Fruit fly (Drosophila melanogaster) whole organism, pupa: Measurements from ENCODE around the gene Akt.

Experiments
- CG10348 ChIP-seq: fragments of 200-800 bp; sonication (Bioruptor generic); IDR thresholded peaks from 2 replicates; pipeline ENCODE4 v1.3.6; 2022; ENCODE audit warnings: missing biosample characterization, missing genetic modification characterization
- CG12605 ChIP-seq: fragments of 200-800 bp; sonication (Bioruptor generic); IDR thresholded peaks from 2 replicates; pipeline ENCODE4 v1.3.6; 2022; ENCODE audit warnings: missing biosample characterization, missing genetic modification characterization
- CG13204 ChIP-seq: fragments of 200-800 bp; sonication (Bioruptor generic); optimal IDR thresholded peaks from 2 replicates; lab custom pipeline; 2018; ENCODE audit warnings: missing biosample characterization, mild to moderate bottlenecking, missing genetic modification characterization, moderate library complexity
- CG14655 ChIP-seq: fragments of 200-800 bp; sonication (Bioruptor generic); optimal IDR thresholded peaks from 3 replicates; lab custom pipeline; 2017; ENCODE audit warnings: mild to moderate bottlenecking, missing biosample characterization, missing genetic modification reagents, missing genetic modification characterization
- CG15710 ChIP-seq: fragments of 200-800 bp; sonication (Bioruptor generic); optimal IDR thresholded peaks from 2 replicates; lab custom pipeline; 2018; ENCODE audit warnings: missing biosample characterization, mild to moderate bottlenecking, missing genetic modification characterization, moderate library complexity
- CG17806 ChIP-seq: fragments of 200-800 bp; sonication (Bioruptor generic); optimal IDR thresholded peaks from 2 replicates; lab custom pipeline; 2018; ENCODE audit warnings: missing biosample characterization, mild to moderate bottlenecking, missing genetic modification characterization, moderate library complexity
- CG32121 ChIP-seq: fragments of 200-800 bp; sonication (Bioruptor generic); IDR thresholded peaks from 2 replicates; pipeline ENCODE4 v1.3.6; 2022; ENCODE audit warnings: missing biosample characterization, missing genetic modification characterization
- CG34367 ChIP-seq: fragments of 200-800 bp; sonication (Bioruptor generic); optimal IDR thresholded peaks from 2 replicates; lab custom pipeline; 2018; ENCODE audit warnings: missing biosample characterization, mild to moderate bottlenecking, missing genetic modification characterization
- CG4496 ChIP-seq: fragments of 200-800 bp; sonication (Bioruptor generic); IDR thresholded peaks from 3 replicates; pipeline ENCODE4 v1.3.6; 2022; ENCODE audit warnings: missing biosample characterization, missing genetic modification characterization
- CG8159 ChIP-seq: fragments of 200-800 bp; sonication (Bioruptor generic); optimal IDR thresholded peaks from 3 replicates; lab custom pipeline; 2018; ENCODE audit warnings: missing biosample characterization, mild to moderate bottlenecking, missing genetic modification characterization, moderate library complexity
- CG8301 ChIP-seq: fragments of 200-800 bp; sonication (Bioruptor generic); optimal IDR thresholded peaks from 2 replicates; lab custom pipeline; 2018; ENCODE audit warnings: missing biosample characterization, mild to moderate bottlenecking, missing genetic modification characterization
- CG9948 ChIP-seq: fragments of 200-800 bp; sonication (Bioruptor generic); optimal IDR thresholded peaks from 2 replicates; lab custom pipeline; 2018; ENCODE audit warnings: missing biosample characterization, mild to moderate bottlenecking, missing genetic modification characterization, moderate library complexity
- D1 ChIP-seq: fragments of 200-800 bp; sonication (Bioruptor generic); optimal IDR thresholded peaks from 2 replicates; lab custom pipeline; 2018; ENCODE audit warnings: missing biosample characterization, mild to moderate bottlenecking, missing genetic modification characterization, moderate library complexity
- EcR ChIP-seq: fragments of 200-800 bp; sonication (Bioruptor generic); optimal IDR thresholded peaks from 3 replicates; lab custom pipeline; 2019; ENCODE audit warnings: missing biosample characterization, missing genetic modification characterization, mild to moderate bottlenecking, moderate library complexity, missing genetic modification reagents
- Ets98B ChIP-seq: fragments of 200-800 bp; sonication (Bioruptor generic); IDR thresholded peaks from 2 replicates; pipeline ENCODE4 v1.3.6; 2022; ENCODE audit warnings: missing biosample characterization, missing genetic modification characterization
- Pif1A ChIP-seq: fragments of 200-800 bp; sonication (Bioruptor generic); optimal IDR thresholded peaks from 3 replicates; lab custom pipeline; 2016; ENCODE audit warnings: missing biosample characterization, missing genetic modification characterization
- Pif1B ChIP-seq: fragments of 200-800 bp; sonication (Bioruptor generic); optimal IDR thresholded peaks from 3 replicates; lab custom pipeline; 2016; ENCODE audit warnings: missing biosample characterization, missing genetic modification characterization
- Snoo ChIP-seq: fragments of 200-800 bp; sonication (Bioruptor generic); optimal IDR thresholded peaks from 3 replicates; lab custom pipeline; 2017; ENCODE audit warnings: missing biosample characterization, mild to moderate bottlenecking, missing genetic modification characterization, inconsistent platforms
- fd96Ca ChIP-seq: fragments of 200-800 bp; sonication (Bioruptor generic); IDR thresholded peaks from 3 replicates; pipeline ENCODE4 v1.3.6; 2022; ENCODE audit warnings: missing biosample characterization, missing genetic modification characterization
- gl ChIP-seq: fragments of 200-800 bp; sonication (Bioruptor generic); optimal IDR thresholded peaks from 2 replicates; lab custom pipeline; 2018; ENCODE audit warnings: missing biosample characterization, mild to moderate bottlenecking, missing genetic modification characterization
- rn ChIP-seq: fragments of 200-800 bp; sonication (Bioruptor generic); IDR thresholded peaks from 2 replicates; pipeline ENCODE4 v1.3.6; 2022; ENCODE audit warnings: missing biosample characterization, missing genetic modification characterization

The Akt gene

dm6 chr3R:16098333-16099267 lies at the start of gene Akt, which contains the start of gene Mhcl:
TSS of gene Akt (plus strand) at chr3R:16099228.
TSS of gene Mhcl (minus strand) at chr3R:16098761.
- TF ChIP-seq CG8159 (tag; lab: Kevin White, UChicago) (peak; percentile 31), CG9948 (tag; lab: Kevin White, UChicago) (no peak)

dm6 chr3R:16049369-16049768 lies 49.7 kb upstream of the Akt start, which contains the start of the genes IKKbeta and CG5013:
TSS of gene IKKbeta (minus strand) at chr3R:16049421.
TSS of gene CG5013 (plus strand) at chr3R:16049670.
- TF ChIP-seq fd96Ca (GFP tag; lab: Robert Waterston, UW) (peak; percentile 44; the same call in 1 of the 3 replicates), rn (no peak; the same call in 1 of the 2 replicates), CG8159 (tag; lab: Kevin White, UChicago) (peak; percentile 48), Snoo (tag; lab: Kevin White, UChicago) (peak; percentile 37), gl (no peak), CG17806 (tag; lab: Kevin White, UChicago) (peak; percentile 14), CG14655 (GFP tag; lab: Kevin White, UChicago) (no peak), CG8301 (tag; lab: Kevin White, UChicago) (no peak), D1 (tag; lab: Kevin White, UChicago) (no peak), CG15710 (tag; lab: Kevin White, UChicago) (peak; percentile 39), CG10348 (GFP tag; lab: Robert Waterston, UW) (no peak), CG34367 (tag; lab: Kevin White, UChicago) (peak; percentile 21), CG13204 (GFP tag; lab: Kevin White, UChicago) (no peak), CG4496 (GFP tag; lab: Robert Waterston, UW) (0 out of 3 replicates have a peak, but pooled peaks have one; percentile 12), CG12605 (GFP tag; lab: Robert Waterston, UW) (no peak), CG32121 (peak; percentile 47; the same call in 1 of the 2 replicates)
- TF ChIP-seq, all 21 proteins: peak for 8

- TF ChIP-seq fd96Ca (GFP tag; lab: Robert Waterston, UW): no peak
- no peak for TF ChIP-seq D1 (tag; lab: Kevin White, UChicago)
Measured at dm6 chr3R:16050621-16051328, 48.3 kb upstream of the Akt start, which contains the start of gene msps. TSS of gene msps (plus strand) at chr3R:16050801.

- TF ChIP-seq Ets98B (GFP tag; lab: Robert Waterston, UW): 0 out of 2 replicates have a peak, but pooled peaks have one; percentile 47
- TF ChIP-seq gl: peak; percentile 23
- TF ChIP-seq CG4496 (GFP tag; lab: Robert Waterston, UW): peak; percentile 70; the same call in 2 of the 3 replicates
- no peak for TF ChIP-seq Pif1A
- TF ChIP-seq CG8301 (tag; lab: Kevin White, UChicago): no peak
- no peak for TF ChIP-seq Snoo (tag; lab: Kevin White, UChicago)
- TF ChIP-seq CG8159 (tag; lab: Kevin White, UChicago): no peak
- peak; percentile 53; the same call in 1 of the 2 replicates for TF ChIP-seq CG32121
- TF ChIP-seq CG14655 (GFP tag; lab: Kevin White, UChicago): no peak
- no peak for TF ChIP-seq D1 (tag; lab: Kevin White, UChicago)
- TF ChIP-seq CG17806 (tag; lab: Kevin White, UChicago): no peak
- no peak for TF ChIP-seq CG13204 (GFP tag; lab: Kevin White, UChicago)
- TF ChIP-seq CG12605 (GFP tag; lab: Robert Waterston, UW): no peak
- TF ChIP-seq, all 21 proteins: peak for 4
Measured at dm6 chr3R:16051329-16051679, 47.7 kb upstream of the Akt start.

- no peak for TF ChIP-seq CG34367 (tag; lab: Kevin White, UChicago)
- TF ChIP-seq EcR (GFP tag; lab: Kevin White, UChicago): no peak
- TF ChIP-seq Snoo (tag; lab: Kevin White, UChicago): no peak
- TF ChIP-seq CG14655 (GFP tag; lab: Kevin White, UChicago): no peak
- no peak for TF ChIP-seq CG10348 (GFP tag; lab: Robert Waterston, UW)
- TF ChIP-seq Ets98B (GFP tag; lab: Robert Waterston, UW): no peak
- no peak for TF ChIP-seq CG17806 (tag; lab: Kevin White, UChicago)
- TF ChIP-seq CG13204 (GFP tag; lab: Kevin White, UChicago): no peak
- TF ChIP-seq D1 (tag; lab: Kevin White, UChicago): no peak
- TF ChIP-seq Pif1B (GFP tag; lab: Kevin White, UChicago): no peak
- no peak for TF ChIP-seq gl
- no peak for TF ChIP-seq CG9948 (tag; lab: Kevin White, UChicago)
- TF ChIP-seq fd96Ca (GFP tag; lab: Robert Waterston, UW): no peak
- no peak for TF ChIP-seq CG15710 (tag; lab: Kevin White, UChicago)
- no peak for TF ChIP-seq CG32121
- TF ChIP-seq CG4496 (GFP tag; lab: Robert Waterston, UW): no peak
- no peak for TF ChIP-seq CG8159 (tag; lab: Kevin White, UChicago)
Measured at dm6 chr3R:16067494-16067893, 31.5 kb upstream of the Akt start, which contains the start of gene CG10185. TSS of gene CG10185 (minus strand) at chr3R:16067594.
